Fruit fly (Drosophila melanogaster): ENCODE data around the gene CG13071.

- TF ChIP-seq Hr96 (GFP tag; optimal IDR thresholded peaks at IDR 0.05): no peak
- TF ChIP-seq CG7045 (GFP tag; optimal IDR thresholded peaks at IDR 0.05): no peak
- no peak for TF ChIP-seq CG33017 (tag; optimal IDR thresholded peaks at IDR 0.05)
- no peak for TF ChIP-seq bab1 (GFP tag; optimal IDR thresholded peaks at IDR 0.05)
Observed at dm6 chr3L:16277135-16277534, 14.6 kb downstream of the CG13071 start, which contains the start of gene CG13065.
